Worm (Caenorhabditis elegans): ENCODE measurements around the gene F58F12.2.

Gene F58F12.2

DNA sequence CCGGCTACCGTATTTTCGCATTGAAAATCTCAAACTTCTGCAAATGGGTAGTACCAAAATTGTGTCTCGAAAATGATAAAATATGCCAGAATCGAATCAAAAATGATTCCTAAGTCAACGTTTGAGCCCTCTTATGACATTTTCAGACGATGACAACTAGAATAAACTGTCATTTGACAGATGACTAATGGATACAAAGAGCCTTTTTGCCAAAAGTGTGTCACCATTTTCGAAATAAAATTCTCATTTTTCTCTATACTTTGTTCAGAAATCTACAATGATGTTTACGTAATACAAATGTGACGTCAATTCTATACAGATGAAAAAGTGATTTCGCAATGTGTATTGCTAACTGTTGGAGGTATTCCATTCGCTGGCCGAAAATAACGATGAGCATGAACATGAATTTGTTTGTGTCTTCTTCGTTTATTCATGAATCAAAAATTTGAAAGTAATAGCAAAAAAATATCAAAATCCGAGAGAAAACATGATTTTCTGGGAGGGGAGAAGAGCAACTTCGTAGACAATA lies 41.2 kb downstream of the F58F12.2 start (continued):
- TF ChIP-seq bed-2 (GFP tag; IDR thresholded peaks at IDR 0.05) (no peak), efl-1 (GFP tag; optimal IDR thresholded peaks at IDR 0.05) (no peak), madf-6 (GFP tag; IDR thresholded peaks at IDR 0.05) (peak; percentile 29; the same call in 1 of the 2 replicates), lin-40 (tag; optimal IDR thresholded peaks at IDR 0.05) (peak; percentile 83), sdz-38 (tag; optimal IDR thresholded peaks at IDR 0.05) (no peak), T07F8.4 (tag; optimal IDR thresholded peaks at IDR 0.05) (no peak), B0261.1 (tag; optimal IDR thresholded peaks at IDR 0.05) (peak; percentile 18), nhr-27 (tag; optimal IDR thresholded peaks at IDR 0.05) (no peak), F23B12.7 (tag; optimal IDR thresholded peaks at IDR 0.05; ENCODE audit: insufficient read depth) (peak; percentile 96), mcd-1 (GFP tag; IDR thresholded peaks at IDR 0.05) (peak; percentile 57; the same call in 1 of the 2 replicates), unc-62 (GFP tag; optimal IDR thresholded peaks at IDR 0.05) (peak; percentile 55), unc-130 (GFP tag; optimal IDR thresholded peaks at IDR 0.05) (peak; percentile 56), Y95B8A.8 (GFP tag; IDR thresholded peaks at IDR 0.05) (peak; percentile 60; the same call in 1 of the 2 replicates), ets-4 (GFP tag; optimal IDR thresholded peaks at IDR 0.05) (peak; percentile 55), gei-17 (GFP tag; optimal IDR thresholded peaks at IDR 0.05) (peak; percentile 80), nhr-80 (tag; optimal IDR thresholded peaks at IDR 0.05) (peak; percentile 32), ceh-79 (tag; optimal IDR thresholded peaks at IDR 0.05) (peak; percentile 74), ztf-22 (GFP tag; optimal IDR thresholded peaks at IDR 0.05) (peak; percentile 35), aptf-3 (GFP tag; IDR thresholded peaks at IDR 0.05) (no peak), snpc-1.1 (tag; optimal IDR thresholded peaks at IDR 0.05; ENCODE audit: insufficient read depth) (no peak), egrh-3 (GFP tag; IDR thresholded peaks at IDR 0.05) (no peak), hrde-1 (tag; optimal IDR thresholded peaks at IDR 0.05; ENCODE audit: borderline replicate concordance) (peak; percentile 50), ceh-27 (GFP tag; optimal IDR thresholded peaks at IDR 0.05) (peak; percentile 22), lsl-1 (GFP tag; optimal IDR thresholded peaks at IDR 0.05) (no peak), fkh-3 (tag; optimal IDR thresholded peaks at IDR 0.05) (peak; percentile 87), ceh-100 (GFP tag; IDR thresholded peaks at IDR 0.05) (peak; percentile 30), snpc-3.4 (tag; optimal IDR thresholded peaks at IDR 0.05) (no peak), F33H1.4 (GFP tag; IDR thresholded peaks at IDR 0.05) (no peak), B0336.3 (GFP tag; IDR thresholded peaks at IDR 0.05) (peak; percentile 94), T26A5.8 (tag; optimal IDR thresholded peaks at IDR 0.05) (no peak), D2030.7 (GFP tag; IDR thresholded peaks at IDR 0.05) (0 out of 2 replicates have a peak, but pooled peaks have one; percentile 10), B0035.1 (tag; optimal IDR thresholded peaks at IDR 0.05) (peak; percentile 71), lag-1 (GFP tag; IDR thresholded peaks at IDR 0.05) (0 out of 2 replicates have a peak, but pooled peaks have one; percentile 44), sptf-2 (GFP tag; optimal IDR thresholded peaks at IDR 0.05) (no peak), F57C9.4 (tag; optimal IDR thresholded peaks at IDR 0.05) (peak; percentile 86), mes-4 (tag; optimal IDR thresholded peaks at IDR 0.05) (no peak), attf-5 (GFP tag; optimal IDR thresholded peaks at IDR 0.05) (peak; percentile 64), egl-44 (GFP tag; IDR thresholded peaks at IDR 0.05) (no peak), ZK185.1 (tag; optimal IDR thresholded peaks at IDR 0.05; ENCODE audit: poor library complexity, severe bottlenecking) (peak; percentile 86), rpc-1 (optimal IDR thresholded peaks at IDR 0.05) (no peak), rpc-1 (tag; optimal IDR thresholded peaks at IDR 0.05) (no peak), ekl-4 (GFP tag; IDR thresholded peaks at IDR 0.05) (peak; percentile 73; the same call in 1 of the 2 replicates), hlh-26 (GFP tag; conservative IDR thresholded peaks at IDR 0.05) (no peak), attf-3 (GFP tag; conservative IDR thresholded peaks at IDR 0.05) (0 out of 2 replicates have a peak, but pooled peaks have one; percentile 26), rec-8 (tag; optimal IDR thresholded peaks at IDR 0.05) (peak in 1 of 2 experiments; percentile 10), sea-2 (GFP tag; IDR thresholded peaks at IDR 0.05) (no peak), F49E8.2 (tag; optimal IDR thresholded peaks at IDR 0.05; ENCODE audit: insufficient read depth) (no peak), hmg-1.2 (GFP tag; IDR thresholded peaks at IDR 0.05) (peak; percentile 42)

Data from whole organism, young adult.